Worm (Caenorhabditis elegans) whole organism, young adult: Measurements from ENCODE around the gene K12H6.10.
A peak's percentile ranks its signal among the peaks of the same experiment; 100 is the strongest.

Experiments used
- B0019.2 ChIP-seq: fragments of 200-800 bp; sonication (Bioruptor generic); conservative IDR thresholded peaks from 2 replicates; pipeline ENCODE4 v1.3.6; 2022; ENCODE audit warnings: missing genetic modification reagents, missing genetic modification characterization, missing compliant biosample characterization
- B0261.1 ChIP-seq: sonication (generic microtip); optimal IDR thresholded peaks from 2 replicates; lab custom pipeline; 2016; ENCODE audit warnings: mild to moderate bottlenecking, missing genetic modification characterization, moderate library complexity, missing compliant biosample characterization
- D2030.7 ChIP-seq: fragments of 200-800 bp; sonication (Bioruptor generic); IDR thresholded peaks from 2 replicates; pipeline ENCODE4 v1.3.6; 2022; ENCODE audit warnings: missing genetic modification reagents, missing genetic modification characterization, missing compliant biosample characterization
- F37B4.10 ChIP-seq: fragments of 200-800 bp; sonication (Bioruptor generic); IDR thresholded peaks from 2 replicates; pipeline ENCODE4 v1.3.6; 2022; ENCODE audit warnings: missing genetic modification characterization, missing compliant biosample characterization
- F49E8.2 ChIP-seq: sonication (generic microtip); optimal IDR thresholded peaks from 3 replicates; lab custom pipeline; 2017; ENCODE audit warnings: missing genetic modification characterization, mild to moderate bottlenecking, missing compliant biosample characterization, antibody characterized with exemption, moderate library complexity; ENCODE audit not compliant: insufficient read depth
- F57C9.4 ChIP-seq: sonication (generic microtip); optimal IDR thresholded peaks from 2 replicates; lab custom pipeline; 2017; ENCODE audit warnings: mild to moderate bottlenecking, missing genetic modification characterization, missing compliant biosample characterization
- Y53F4B.3 ChIP-seq: fragments of 200-800 bp; sonication (Bioruptor generic); IDR thresholded peaks from 2 replicates; pipeline ENCODE4 v1.3.6; 2022; ENCODE audit warnings: missing genetic modification reagents, missing genetic modification characterization, missing compliant biosample characterization
- Y79H2A.3 ChIP-seq: fragments of 200-800 bp; sonication (Bioruptor generic); conservative IDR thresholded peaks from 2 replicates; pipeline ENCODE4 v1.3.6; 2022; ENCODE audit warnings: missing genetic modification reagents, missing genetic modification characterization, missing compliant biosample characterization
- Y95B8A.8 ChIP-seq: fragments of 200-800 bp; sonication (Bioruptor generic); IDR thresholded peaks from 2 replicates; pipeline ENCODE4 v1.3.6; 2022; ENCODE audit warnings: missing genetic modification reagents, missing genetic modification characterization, missing compliant biosample characterization
- ZK185.1 ChIP-seq: sonication (generic microtip); optimal IDR thresholded peaks from 2 replicates; lab custom pipeline; 2016; ENCODE audit warnings: mild to moderate bottlenecking, missing genetic modification characterization, missing compliant biosample characterization; ENCODE audit not compliant: poor library complexity, severe bottlenecking
- ama-1 ChIP-seq, 3 experiments: fragments of 150-350 bp in 1 of 3; sonication (generic microtip) in 2 of 3; optimal IDR thresholded peaks; 2 replicates each; lab custom pipeline; 2014 to 2018; ENCODE audit warnings: missing biosample characterization in 2 of 3, missing genetic modification characterization in 2 of 3, missing genetic modification reagents in 2 of 3
- aptf-2 ChIP-seq: fragments of 200-800 bp; sonication (Bioruptor generic); conservative IDR thresholded peaks from 2 replicates; pipeline ENCODE4 v1.3.6; 2022; ENCODE audit warnings: missing genetic modification reagents, missing genetic modification characterization, missing compliant biosample characterization
- athp-1 ChIP-seq: sonication (generic microtip); optimal IDR thresholded peaks from 2 replicates; lab custom pipeline; 2017; ENCODE audit warnings: mild to moderate bottlenecking, missing genetic modification characterization, missing compliant biosample characterization
- attf-5 ChIP-seq: fragments of 200-800 bp; sonication (Bioruptor generic); optimal IDR thresholded peaks from 2 replicates; lab custom pipeline; 2018; ENCODE audit warnings: mild to moderate bottlenecking, missing genetic modification characterization, missing compliant biosample characterization
- attf-6 ChIP-seq: fragments of 200-800 bp; sonication (Bioruptor generic); IDR thresholded peaks from 2 replicates; pipeline ENCODE4 v1.3.6; 2022; ENCODE audit warnings: missing genetic modification reagents, missing genetic modification characterization, missing compliant biosample characterization
- ccch-3 ChIP-seq: fragments of 200-800 bp; sonication (Bioruptor generic); optimal IDR thresholded peaks from 2 replicates; lab custom pipeline; 2018; ENCODE audit warnings: mild to moderate bottlenecking, missing genetic modification characterization, missing compliant biosample characterization
- ceh-79 ChIP-seq: sonication (generic microtip); optimal IDR thresholded peaks from 2 replicates; lab custom pipeline; 2017; ENCODE audit warnings: mild to moderate bottlenecking, missing genetic modification characterization, missing compliant biosample characterization
- ceh-91 ChIP-seq: fragments of 200-800 bp; sonication (Bioruptor generic); IDR thresholded peaks from 2 replicates; pipeline ENCODE4 v1.3.6; 2022; ENCODE audit warnings: missing genetic modification reagents, missing genetic modification characterization, missing compliant biosample characterization
- die-1 ChIP-seq: sonication (generic microtip); optimal IDR thresholded peaks from 2 replicates; lab custom pipeline; 2016; ENCODE audit warnings: missing genotype, mild to moderate bottlenecking, missing genetic modification characterization, missing compliant biosample characterization
- hlh-26 ChIP-seq: fragments of 200-800 bp; sonication (Bioruptor generic); conservative IDR thresholded peaks from 2 replicates; pipeline ENCODE4 v1.3.6; 2022; ENCODE audit warnings: missing genetic modification reagents, missing genetic modification characterization, missing compliant biosample characterization
- hmg-1.2 ChIP-seq: fragments of 200-800 bp; sonication (Bioruptor generic); IDR thresholded peaks from 2 replicates; pipeline ENCODE4 v1.3.6; 2022; ENCODE audit warnings: missing genetic modification reagents, missing genetic modification characterization, missing compliant biosample characterization
- hrde-1 ChIP-seq: sonication (generic microtip); optimal IDR thresholded peaks from 2 replicates; lab custom pipeline; 2016; ENCODE audit warnings: missing genetic modification characterization, mild to moderate bottlenecking, missing compliant biosample characterization, moderate library complexity, missing genotype, missing genetic modification reagents, borderline replicate concordance
- let-607 ChIP-seq, 2 experiments: fragments of 200-800 bp in 1 of 2; sonication (Bioruptor generic) in 1 of 2; sonication (generic microtip) in 1 of 2; optimal IDR thresholded peaks; 2 replicates each; lab custom pipeline; 2016 to 2018; ENCODE audit warnings: mild to moderate bottlenecking in 2 of 2, missing compliant biosample characterization in 2 of 2, missing genetic modification characterization in 2 of 2, moderate library complexity in 2 of 2, missing genotype in 1 of 2
- lin-26 ChIP-seq: fragments of 200-800 bp; sonication (Bioruptor generic); IDR thresholded peaks from 2 replicates; pipeline ENCODE4 v1.3.6; 2022; ENCODE audit warnings: missing genetic modification reagents, missing genetic modification characterization, missing compliant biosample characterization
- lin-54 ChIP-seq: fragments of 200-800 bp; sonication (Bioruptor generic); optimal IDR thresholded peaks from 2 replicates; lab custom pipeline; 2018; ENCODE audit warnings: mild to moderate bottlenecking, missing genetic modification characterization, missing compliant biosample characterization
- madf-8 ChIP-seq: fragments of 200-800 bp; sonication (Bioruptor generic); conservative IDR thresholded peaks from 2 replicates; pipeline ENCODE4 v1.3.6; 2022; ENCODE audit warnings: missing genetic modification reagents, missing genetic modification characterization, missing compliant biosample characterization
- mes-4 ChIP-seq: sonication (generic microtip); optimal IDR thresholded peaks from 2 replicates; lab custom pipeline; 2016; ENCODE audit warnings: missing genotype, missing genetic modification characterization, missing compliant biosample characterization
- nfya-1 ChIP-seq: sonication (generic microtip); optimal IDR thresholded peaks from 2 replicates; lab custom pipeline; 2017; ENCODE audit warnings: antibody characterized with exemption, missing compliant biosample characterization, missing genetic modification characterization, borderline replicate concordance; ENCODE audit not compliant: insufficient read depth
- nhr-179 ChIP-seq: sonication (generic microtip); optimal IDR thresholded peaks from 2 replicates; lab custom pipeline; 2016; ENCODE audit warnings: mild to moderate bottlenecking, missing genetic modification characterization, missing compliant biosample characterization
- nhr-27 ChIP-seq: fragments of 200-800 bp; sonication (Bioruptor generic); optimal IDR thresholded peaks from 2 replicates; lab custom pipeline; 2018; ENCODE audit warnings: mild to moderate bottlenecking, missing genetic modification characterization, moderate library complexity, missing compliant biosample characterization
- rpc-1 ChIP-seq, 2 experiments: fragments of 150-350 bp in 1 of 2; sonication (generic microtip) in 1 of 2; optimal IDR thresholded peaks; 2 replicates each; lab custom pipeline; 2014 to 2018; ENCODE audit warnings: missing biosample characterization in 1 of 2, missing genetic modification characterization in 1 of 2, missing genetic modification reagents in 1 of 2, missing genotype in 1 of 2
- sdz-38 ChIP-seq: sonication (generic microtip); optimal IDR thresholded peaks from 2 replicates; lab custom pipeline; 2016; ENCODE audit warnings: missing genotype, missing genetic modification characterization, missing compliant biosample characterization
- snpc-1.3 ChIP-seq: sonication (generic microtip); optimal IDR thresholded peaks from 2 replicates; lab custom pipeline; 2017; ENCODE audit warnings: missing genetic modification characterization, mild to moderate bottlenecking, missing compliant biosample characterization, antibody characterized with exemption, moderate library complexity, missing genotype, missing genetic modification reagents; ENCODE audit not compliant: insufficient read depth
- unc-130 ChIP-seq: sonication (generic microtip); optimal IDR thresholded peaks from 2 replicates; lab custom pipeline; 2016; ENCODE audit warnings: missing genetic modification reagents, missing genetic modification characterization, missing compliant biosample characterization
- zfh-2 ChIP-seq: fragments of 200-800 bp; sonication (Bioruptor generic); conservative IDR thresholded peaks from 2 replicates; pipeline ENCODE4 v1.3.6; 2022; ENCODE audit warnings: missing genetic modification reagents, missing genetic modification characterization, missing compliant biosample characterization
- zim-3 ChIP-seq: sonication (generic microtip); optimal IDR thresholded peaks from 2 replicates; lab custom pipeline; 2017; ENCODE audit warnings: mild to moderate bottlenecking, missing genetic modification characterization, moderate library complexity, missing compliant biosample characterization
- ztf-18 ChIP-seq: sonication (generic microtip); optimal IDR thresholded peaks from 2 replicates; lab custom pipeline; 2016; ENCODE audit warnings: missing genotype, mild to moderate bottlenecking, missing genetic modification characterization, missing compliant biosample characterization
- ztf-28 ChIP-seq: fragments of 200-800 bp; sonication (Bioruptor generic); IDR thresholded peaks from 2 replicates; pipeline ENCODE4 v1.3.6; 2022; ENCODE audit warnings: missing genetic modification reagents, missing genetic modification characterization, missing compliant biosample characterization
- ztf-3 ChIP-seq: fragments of 200-800 bp; sonication (Bioruptor generic); optimal IDR thresholded peaks from 2 replicates; lab custom pipeline; 2018; ENCODE audit warnings: mild to moderate bottlenecking, missing genetic modification characterization, missing compliant biosample characterization

K12H6.10 gene

ce11 chrII:2845674-2846073 lies 23.0 kb downstream of the K12H6.10 start (continued):
- no peak for TF ChIP-seq attf-6 (GFP tag; lab: Robert Waterston, UW)
- no peak for TF ChIP-seq sdz-38 (tag; lab: Kevin White, UChicago)
- TF ChIP-seq ztf-18: no peak

- no peak for TF ChIP-seq athp-1
- no peak for TF ChIP-seq ztf-28
- no peak for TF ChIP-seq madf-8 (GFP tag; lab: Robert Waterston, UW)
- TF ChIP-seq F49E8.2 (tag; lab: Kevin White, UChicago): no peak
- no peak for TF ChIP-seq ceh-79 (tag; lab: Kevin White, UChicago)
- no peak for TF ChIP-seq ztf-3 (GFP tag; lab: Kevin White, UChicago)
- no peak for TF ChIP-seq nhr-27 (tag; lab: Kevin White, UChicago)
- no peak for TF ChIP-seq F37B4.10
- no peak for TF ChIP-seq die-1 (tag; lab: Kevin White, UChicago)
- TF ChIP-seq nhr-179 (tag; lab: Kevin White, UChicago): no peak
- no peak for TF ChIP-seq ccch-3 (GFP tag; lab: Kevin White, UChicago)
- TF ChIP-seq zim-3 (tag; lab: Kevin White, UChicago): no peak
- no peak for TF ChIP-seq aptf-2 (GFP tag; lab: Robert Waterston, UW)
- no peak for TF ChIP-seq lin-54 (GFP tag; lab: Kevin White, UChicago)
- TF ChIP-seq hrde-1 (tag; lab: Kevin White, UChicago): no peak
- no peak for TF ChIP-seq mes-4
- no peak for TF ChIP-seq Y95B8A.8 (GFP tag; lab: Robert Waterston, UW)
- no peak for TF ChIP-seq attf-5 (GFP tag; lab: Kevin White, UChicago)
- TF ChIP-seq hmg-1.2 (GFP tag; lab: Robert Waterston, UW): no peak
Observed at ce11 chrII:2846552-2846951, 23.9 kb downstream of the K12H6.10 start.

ce11 chrII:2852493-2852892 lies 29.8 kb downstream of the K12H6.10 start, which contains the start of gene ptc-3:
TSS of gene ptc-3 (minus strand) at chrII:2852593.
- TF ChIP-seq sdz-38 (tag; lab: Kevin White, UChicago): no peak
- TF ChIP-seq, all 124 proteins: peak for 0

- TF ChIP-seq D2030.7 (no peak), lin-26 (GFP tag; lab: Robert Waterston, UW) (no peak), B0019.2 (GFP tag; lab: Robert Waterston, UW) (no peak), F57C9.4 (tag; lab: Kevin White, UChicago) (no peak), ceh-79 (tag; lab: Kevin White, UChicago) (no peak)
Observed at ce11 chrII:2853767-2854166, 31.1 kb downstream of the K12H6.10 start.

ce11 chrII:2854794-2855193 lies 32.1 kb downstream of the K12H6.10 start:
- TF ChIP-seq nfya-1 (tag; lab: Kevin White, UChicago) (no peak), ZK185.1 (tag; lab: Kevin White, UChicago) (no peak), snpc-1.3 (tag; lab: Kevin White, UChicago) (no peak), hmg-1.2 (GFP tag; lab: Robert Waterston, UW) (peak; percentile 36; the same call in 1 of the 2 replicates)

ce11 chrII:2856114-2856513 lies 33.4 kb downstream of the K12H6.10 start:
- no peak for TF ChIP-seq Y79H2A.3 (GFP tag; lab: Robert Waterston, UW)
- no peak for TF ChIP-seq rpc-1 (optimal IDR thresholded peaks at IDR 0.05; lab: Kevin White, UChicago)
- no peak for TF ChIP-seq rpc-1 (tag; optimal IDR thresholded peaks at IDR 0.05; lab: Kevin White, UChicago)
- TF ChIP-seq Y53F4B.3 (GFP tag; lab: Robert Waterston, UW): no peak
- TF ChIP-seq lin-54 (GFP tag; lab: Kevin White, UChicago): no peak
- TF ChIP-seq ama-1 (optimal IDR thresholded peaks at IDR 0.05; lab: Kevin White, UChicago): no peak
- no peak for TF ChIP-seq ama-1 (GFP tag; optimal IDR thresholded peaks at IDR 0.05; lab: Kevin White, UChicago)
- no peak for TF ChIP-seq let-607 (tag; optimal IDR thresholded peaks at IDR 0.05; lab: Kevin White, UChicago)
- TF ChIP-seq hlh-26 (GFP tag; lab: Robert Waterston, UW): no peak
- no peak for TF ChIP-seq zfh-2 (GFP tag; lab: Robert Waterston, UW)
- TF ChIP-seq ceh-91: no peak
- no peak for TF ChIP-seq unc-130 (GFP tag; lab: Kevin White, UChicago)
- TF ChIP-seq B0261.1: no peak
